Worm (Caenorhabditis elegans) whole organism, late embryonic: ENCODE measurements around the gene try-11.

Experiments used
- Y22D7AL.16 ChIP-seq: sonication (generic microtip); optimal IDR thresholded peaks from 2 replicates; lab custom pipeline; 2016; ENCODE audit warnings: missing genetic modification characterization, missing compliant biosample characterization
- ama-1 ChIP-seq: fragments of 150-350 bp; optimal IDR thresholded peaks from 2 replicates; lab custom pipeline; 2014
- ceh-19 ChIP-seq: fragments of 200-800 bp; sonication (Bioruptor generic); optimal IDR thresholded peaks from 2 replicates; lab custom pipeline; 2018; ENCODE audit warnings: mild to moderate bottlenecking, missing genetic modification characterization, missing compliant biosample characterization
- ceh-2 ChIP-seq: sonication (generic microtip); optimal IDR thresholded peaks from 2 replicates; lab custom pipeline; 2016; ENCODE audit warnings: missing genotype, missing genetic modification characterization, missing compliant biosample characterization
- ceh-22 ChIP-seq: sonication (generic microtip); optimal IDR thresholded peaks from 2 replicates; lab custom pipeline; 2017; ENCODE audit warnings: missing biosample characterization, missing genetic modification characterization
- ceh-30 ChIP-seq: fragments of 150-350 bp; optimal IDR thresholded peaks from 2 replicates; lab custom pipeline; 2014; ENCODE audit warnings: missing biosample characterization, missing genetic modification characterization
- ceh-31 ChIP-seq: sonication (generic microtip); optimal IDR thresholded peaks from 2 replicates; lab custom pipeline; 2016; ENCODE audit warnings: missing genetic modification characterization, missing compliant biosample characterization
- ceh-34 ChIP-seq: sonication (generic microtip); optimal IDR thresholded peaks from 2 replicates; lab custom pipeline; 2016; ENCODE audit warnings: mild to moderate bottlenecking, missing genetic modification characterization, missing compliant biosample characterization
- ceh-45 ChIP-seq: fragments of 200-800 bp; sonication (Bioruptor generic); IDR thresholded peaks from 2 replicates; pipeline ENCODE4 v1.3.6; 2022; ENCODE audit warnings: missing genetic modification reagents, missing genetic modification characterization, missing compliant biosample characterization
- ceh-48 ChIP-seq: sonication (generic microtip); optimal IDR thresholded peaks from 2 replicates; lab custom pipeline; 2016; ENCODE audit warnings: missing genetic modification characterization, inconsistent platforms, missing compliant biosample characterization
- ceh-6 ChIP-seq: fragments of 200-800 bp; sonication (Bioruptor generic); optimal IDR thresholded peaks from 2 replicates; lab custom pipeline; 2018; ENCODE audit warnings: mild to moderate bottlenecking, missing genetic modification characterization, missing compliant biosample characterization
- ceh-9 ChIP-seq: sonication (generic microtip); optimal IDR thresholded peaks from 2 replicates; lab custom pipeline; 2016; ENCODE audit warnings: mild to moderate bottlenecking, missing genetic modification characterization, inconsistent platforms, missing compliant biosample characterization
- che-1 ChIP-seq: sonication (generic microtip); optimal IDR thresholded peaks from 2 replicates; lab custom pipeline; 2016; ENCODE audit warnings: mild to moderate bottlenecking, missing genetic modification characterization, missing compliant biosample characterization
- elt-2 ChIP-seq: sonication (generic microtip); optimal IDR thresholded peaks from 2 replicates; lab custom pipeline; 2016; ENCODE audit warnings: missing genetic modification reagents, missing genetic modification characterization, missing compliant biosample characterization
- elt-4 ChIP-seq: sonication (generic microtip); optimal IDR thresholded peaks from 2 replicates; lab custom pipeline; 2016; ENCODE audit warnings: missing genetic modification characterization, missing compliant biosample characterization
- ets-4 ChIP-seq: sonication (generic microtip); optimal IDR thresholded peaks from 2 replicates; lab custom pipeline; 2016; ENCODE audit warnings: missing genetic modification characterization, missing compliant biosample characterization
- fax-1 ChIP-seq: sonication (generic microtip); optimal IDR thresholded peaks from 2 replicates; lab custom pipeline; 2016; ENCODE audit warnings: missing genotype, missing genetic modification characterization, missing compliant biosample characterization
- fkh-6 ChIP-seq: sonication (generic microtip); optimal IDR thresholded peaks from 2 replicates; lab custom pipeline; 2016; ENCODE audit warnings: missing genetic modification characterization, missing compliant biosample characterization
- gmeb-2 ChIP-seq: sonication (generic microtip); optimal IDR thresholded peaks from 2 replicates; lab custom pipeline; 2016; ENCODE audit warnings: missing genetic modification characterization, inconsistent platforms, missing compliant biosample characterization
- hlh-13 ChIP-seq: fragments of 200-800 bp; sonication (Bioruptor generic); optimal IDR thresholded peaks from 2 replicates; lab custom pipeline; 2018; ENCODE audit warnings: mild to moderate bottlenecking, missing genetic modification characterization, missing compliant biosample characterization
- hlh-15 ChIP-seq: sonication (generic microtip); optimal IDR thresholded peaks from 2 replicates; lab custom pipeline; 2016; ENCODE audit warnings: missing genetic modification characterization, missing compliant biosample characterization
- hlh-6 ChIP-seq: sonication (generic microtip); optimal IDR thresholded peaks from 2 replicates; lab custom pipeline; 2016; ENCODE audit warnings: missing genotype, missing genetic modification characterization, missing compliant biosample characterization
- hlh-8 ChIP-seq: sonication (generic microtip); optimal IDR thresholded peaks from 2 replicates; lab custom pipeline; 2016; ENCODE audit warnings: missing genotype, missing genetic modification characterization, missing compliant biosample characterization
- lim-6 ChIP-seq: sonication (generic microtip); optimal IDR thresholded peaks from 2 replicates; lab custom pipeline; 2016; ENCODE audit warnings: missing genetic modification characterization, missing compliant biosample characterization
- lin-11 ChIP-seq: fragments of 200-800 bp; sonication (Bioruptor generic); optimal IDR thresholded peaks from 2 replicates; lab custom pipeline; 2018; ENCODE audit warnings: mild to moderate bottlenecking, missing genetic modification characterization, missing compliant biosample characterization
- nhr-11 ChIP-seq: fragments of 150-350 bp; optimal IDR thresholded peaks from 2 replicates; lab custom pipeline; 2014; ENCODE audit warnings: missing biosample characterization, missing genetic modification characterization
- nhr-232 ChIP-seq: sonication (generic microtip); optimal IDR thresholded peaks from 2 replicates; lab custom pipeline; 2016; ENCODE audit warnings: missing genetic modification characterization, missing compliant biosample characterization
- npax-4 ChIP-seq: sonication (generic microtip); optimal IDR thresholded peaks from 2 replicates; lab custom pipeline; 2016; ENCODE audit warnings: missing genetic modification characterization, missing compliant biosample characterization
- pat-9 ChIP-seq: fragments of 200-800 bp; sonication (Bioruptor generic); optimal IDR thresholded peaks from 2 replicates; lab custom pipeline; 2018; ENCODE audit warnings: mild to moderate bottlenecking, missing genetic modification characterization, moderate library complexity, missing compliant biosample characterization
- pax-1 ChIP-seq: fragments of 150-350 bp; optimal IDR thresholded peaks from 2 replicates; lab custom pipeline; 2014; ENCODE audit warnings: missing biosample characterization, missing genetic modification characterization
- pha-2 ChIP-seq: sonication (generic microtip); optimal IDR thresholded peaks from 2 replicates; lab custom pipeline; 2017; ENCODE audit warnings: mild to moderate bottlenecking, missing genetic modification characterization, missing compliant biosample characterization
- pros-1 ChIP-seq: fragments of 150-350 bp; optimal IDR thresholded peaks from 2 replicates; lab custom pipeline; 2014; ENCODE audit warnings: missing biosample characterization, missing genetic modification reagents, missing genetic modification characterization
- ref-2 ChIP-seq: sonication (generic microtip); optimal IDR thresholded peaks from 2 replicates; lab custom pipeline; 2016; ENCODE audit warnings: missing genetic modification characterization, missing compliant biosample characterization
- sdc-2 ChIP-seq: sonication (generic microtip); optimal IDR thresholded peaks from 2 replicates; lab custom pipeline; 2016; ENCODE audit warnings: missing genotype, missing genetic modification characterization, missing compliant biosample characterization
- syd-9 ChIP-seq: sonication (generic microtip); optimal IDR thresholded peaks from 2 replicates; lab custom pipeline; 2016; ENCODE audit warnings: mild to moderate bottlenecking, missing genetic modification characterization, moderate library complexity, missing compliant biosample characterization
- tbx-2 ChIP-seq: sonication (generic microtip); optimal IDR thresholded peaks from 2 replicates; lab custom pipeline; 2016; ENCODE audit warnings: missing genetic modification characterization, missing compliant biosample characterization
- tbx-7 ChIP-seq: sonication (generic microtip); optimal IDR thresholded peaks from 2 replicates; lab custom pipeline; 2016; ENCODE audit warnings: missing genotype, missing genetic modification characterization, missing compliant biosample characterization
- unc-42 ChIP-seq: sonication (generic microtip); optimal IDR thresholded peaks from 2 replicates; lab custom pipeline; 2016; ENCODE audit warnings: missing genotype, missing genetic modification characterization, missing compliant biosample characterization
- unc-86 ChIP-seq: sonication (generic microtip); optimal IDR thresholded peaks from 2 replicates; lab custom pipeline; 2016; ENCODE audit warnings: missing genetic modification characterization, missing compliant biosample characterization
- zip-5 ChIP-seq: sonication (generic microtip); optimal IDR thresholded peaks from 2 replicates; lab custom pipeline; 2016; ENCODE audit warnings: missing genetic modification characterization, missing compliant biosample characterization
- ztf-16 ChIP-seq: sonication (generic microtip); optimal IDR thresholded peaks from 2 replicates; lab custom pipeline; 2017; ENCODE audit warnings: missing genetic modification characterization, missing compliant biosample characterization

The try-11 gene

ce11 chrV:7436509-7436908 lies 15.0 kb upstream of the try-11 start:
- TF ChIP-seq gmeb-2 (tag; lab: Kevin White, UChicago) (no peak), ceh-45 (GFP tag; lab: Robert Waterston, UW) (no peak), zip-5 (tag; lab: Kevin White, UChicago) (no peak), pax-1 (tag; lab: Kevin White, UChicago) (no peak), ceh-48 (no peak), lim-6 (tag; lab: Kevin White, UChicago) (no peak), fkh-6 (tag; lab: Kevin White, UChicago) (no peak), npax-4 (tag; lab: Kevin White, UChicago) (no peak), pat-9 (tag; lab: Kevin White, UChicago) (no peak), hlh-8 (tag; lab: Kevin White, UChicago) (no peak), ama-1 (lab: Kevin White, UChicago) (no peak), elt-2 (tag; lab: Kevin White, UChicago) (no peak), nhr-11 (tag; lab: Kevin White, UChicago) (no peak), sdc-2 (tag; lab: Kevin White, UChicago) (no peak), elt-4 (tag; lab: Kevin White, UChicago) (no peak)
- TF ChIP-seq, all 69 proteins: peak for 0

ce11 chrV:7436911-7437310 lies 14.6 kb upstream of the try-11 start:
- TF ChIP-seq hlh-15 (no peak), ceh-30 (tag; lab: Kevin White, UChicago) (no peak), hlh-13 (GFP tag; lab: Kevin White, UChicago) (no peak), pat-9 (tag; lab: Kevin White, UChicago) (no peak), Y22D7AL.16 (tag; lab: Kevin White, UChicago) (no peak), elt-2 (tag; lab: Kevin White, UChicago) (no peak), sdc-2 (tag; lab: Kevin White, UChicago) (no peak), tbx-7 (tag; lab: Kevin White, UChicago) (no peak), pros-1 (tag; lab: Kevin White, UChicago) (no peak), ets-4 (tag; lab: Kevin White, UChicago) (no peak), syd-9 (no peak), ceh-9 (no peak), ceh-34 (tag; lab: Kevin White, UChicago) (no peak), tbx-2 (no peak), pax-1 (tag; lab: Kevin White, UChicago) (no peak), lin-11 (no peak)

ce11 chrV:7437538-7437937 lies 14.0 kb upstream of the try-11 start, which contains the start of gene F25E5.9:
Gene F25E5.9 (minus strand): TSS chrV:7437919.
- TF ChIP-seq ref-2 (tag; lab: Kevin White, UChicago) (no peak), ztf-16 (tag; lab: Kevin White, UChicago) (no peak), gmeb-2 (tag; lab: Kevin White, UChicago) (no peak), ceh-6 (GFP tag; lab: Kevin White, UChicago) (no peak), fax-1 (no peak), nhr-232 (tag; lab: Kevin White, UChicago) (no peak), zip-5 (tag; lab: Kevin White, UChicago) (no peak), ceh-22 (no peak), pha-2 (tag; lab: Kevin White, UChicago) (no peak), ama-1 (lab: Kevin White, UChicago) (no peak)

- TF ChIP-seq ceh-31 (tag; lab: Kevin White, UChicago) (no peak), hlh-6 (no peak), che-1 (tag; lab: Kevin White, UChicago) (no peak), ceh-2 (tag; lab: Kevin White, UChicago) (no peak), ceh-19 (GFP tag; lab: Kevin White, UChicago) (no peak), hlh-13 (GFP tag; lab: Kevin White, UChicago) (no peak), Y22D7AL.16 (tag; lab: Kevin White, UChicago) (no peak), ceh-22 (no peak), unc-42 (tag; lab: Kevin White, UChicago) (no peak), unc-86 (no peak)
Observed at ce11 chrV:7437985-7438384, 13.5 kb upstream of the try-11 start, which contains the start of gene F25E5.16. Gene F25E5.16 (plus strand): TSS chrV:7438285.
